Fruit fly (Drosophila melanogaster): ENCODE results near the gene nAChRbeta1.

The nAChRbeta1 gene

dm6 chr3L:4411025-4411873, 17.9 kb upstream of the nAChRbeta1 start:
- TF ChIP-seq GATAd (GFP tag; optimal IDR thresholded peaks at IDR 0.05): no peak
- TF ChIP-seq Vsx2 (GFP tag; optimal IDR thresholded peaks at IDR 0.05; ENCODE audit: partially characterized antibody): no peak
- TF ChIP-seq brk (GFP tag; optimal IDR thresholded peaks at IDR 0.05): no peak
- no peak for TF ChIP-seq Dfd (GFP tag; optimal IDR thresholded peaks at IDR 0.05)
- no peak for TF ChIP-seq dmrt93B (GFP tag; optimal IDR thresholded peaks at IDR 0.05)
- TF ChIP-seq dl (GFP tag; optimal IDR thresholded peaks at IDR 0.05; ENCODE audit: insufficient read depth in 1 of 2, partially characterized antibody in 2 of 2): no peak
- TF ChIP-seq sage (GFP tag; optimal IDR thresholded peaks at IDR 0.05): no peak
- TF ChIP-seq woc (GFP tag; optimal IDR thresholded peaks at IDR 0.05): no peak
- TF ChIP-seq Dif (GFP tag; optimal IDR thresholded peaks at IDR 0.05; ENCODE audit: partially characterized antibody): no peak
- TF ChIP-seq sv (GFP tag; optimal IDR thresholded peaks at IDR 0.05): no peak
- TF ChIP-seq tai (GFP tag; optimal IDR thresholded peaks at IDR 0.05): no peak
- no peak for TF ChIP-seq Abd-B (GFP tag; optimal IDR thresholded peaks at IDR 0.05)
- TF ChIP-seq lola (GFP tag; optimal IDR thresholded peaks at IDR 0.05): no peak
- no peak for TF ChIP-seq Rel (GFP tag; optimal IDR thresholded peaks at IDR 0.05)
- peak; percentile 6 for TF ChIP-seq Rel (tag; optimal IDR thresholded peaks at IDR 0.05)
- no peak for TF ChIP-seq pan (optimal IDR thresholded peaks at IDR 0.05)
- peak; percentile 60 for TF ChIP-seq fru (GFP tag; optimal IDR thresholded peaks at IDR 0.05)
- no peak for TF ChIP-seq CG32264 (GFP tag; optimal IDR thresholded peaks at IDR 0.05)
- no peak for TF ChIP-seq usp (GFP tag; optimal IDR thresholded peaks at IDR 0.05)
- TF ChIP-seq HLH106 (tag; optimal IDR thresholded peaks at IDR 0.05): peak; percentile 35
- TF ChIP-seq OdsH (GFP tag; optimal IDR thresholded peaks at IDR 0.05): peak; percentile 16
- no peak for TF ChIP-seq N (GFP tag; optimal IDR thresholded peaks at IDR 0.05)
- TF ChIP-seq Sp1 (GFP tag; optimal IDR thresholded peaks at IDR 0.05): peak; percentile 3
- peak; percentile 29 for TF ChIP-seq rgr (GFP tag; optimal IDR thresholded peaks at IDR 0.05)
- no peak for TF ChIP-seq psq (GFP tag; optimal IDR thresholded peaks at IDR 0.05)
- peak; percentile 47 for TF ChIP-seq Hnf4 (GFP tag; optimal IDR thresholded peaks at IDR 0.05)
- TF ChIP-seq CrebA (GFP tag; optimal IDR thresholded peaks at IDR 0.05; ENCODE audit: borderline replicate concordance): no peak
- no peak for TF ChIP-seq CG9705 (GFP tag; optimal IDR thresholded peaks at IDR 0.05)
- TF ChIP-seq Hr78 (GFP tag; optimal IDR thresholded peaks at IDR 0.05): no peak
- peak; percentile 23 for TF ChIP-seq Jra (GFP tag; optimal IDR thresholded peaks at IDR 0.05)
- peak; percentile 26 for TF ChIP-seq ey (GFP tag; optimal IDR thresholded peaks at IDR 0.05)
- no peak for TF ChIP-seq jim (GFP tag; optimal IDR thresholded peaks at IDR 0.05)
- TF ChIP-seq dsf (GFP tag; optimal IDR thresholded peaks at IDR 0.05; ENCODE audit: borderline replicate concordance): no peak
- peak; percentile 28 for TF ChIP-seq br (GFP tag; optimal IDR thresholded peaks at IDR 0.05)
- TF ChIP-seq foxo (GFP tag; optimal IDR thresholded peaks at IDR 0.05): peak in 1 of 2 experiments; percentile 46
- TF ChIP-seq Hr83 (GFP tag; optimal IDR thresholded peaks at IDR 0.05; ENCODE audit: poor library complexity, severe bottlenecking): no peak
- peak; percentile 44 for TF ChIP-seq h (GFP tag; optimal IDR thresholded peaks at IDR 0.05)
- no peak for TF ChIP-seq Myc (optimal IDR thresholded peaks at IDR 0.05)
- no peak for TF ChIP-seq Mio (GFP tag; optimal IDR thresholded peaks at IDR 0.05)

dm6 chr3L:4411951-4412350, 17.2 kb upstream of the nAChRbeta1 start:
- TF ChIP-seq lola (GFP tag; optimal IDR thresholded peaks at IDR 0.05) (no peak), GATAd (GFP tag; optimal IDR thresholded peaks at IDR 0.05) (no peak), br (GFP tag; optimal IDR thresholded peaks at IDR 0.05) (no peak), psq (GFP tag; optimal IDR thresholded peaks at IDR 0.05) (no peak), tai (GFP tag; optimal IDR thresholded peaks at IDR 0.05) (no peak), h (GFP tag; optimal IDR thresholded peaks at IDR 0.05) (no peak), Dif (GFP tag; optimal IDR thresholded peaks at IDR 0.05; ENCODE audit: partially characterized antibody) (no peak), woc (GFP tag; optimal IDR thresholded peaks at IDR 0.05) (no peak), jim (GFP tag; optimal IDR thresholded peaks at IDR 0.05) (no peak), ey (GFP tag; optimal IDR thresholded peaks at IDR 0.05) (no peak), Abd-B (GFP tag; optimal IDR thresholded peaks at IDR 0.05) (no peak), Hr83 (GFP tag; optimal IDR thresholded peaks at IDR 0.05; ENCODE audit: poor library complexity, severe bottlenecking) (no peak)

Measured in whole organism, wandering third instar larva.